Worm (Caenorhabditis elegans): ENCODE measurements around the gene C23H3.2.
"Not testable (repeated sequence)": the region's sequence is repeated elsewhere in the genome, so short reads cannot be mapped to it uniquely, and the experiment has no call there.

The C23H3.2 gene

DNA sequence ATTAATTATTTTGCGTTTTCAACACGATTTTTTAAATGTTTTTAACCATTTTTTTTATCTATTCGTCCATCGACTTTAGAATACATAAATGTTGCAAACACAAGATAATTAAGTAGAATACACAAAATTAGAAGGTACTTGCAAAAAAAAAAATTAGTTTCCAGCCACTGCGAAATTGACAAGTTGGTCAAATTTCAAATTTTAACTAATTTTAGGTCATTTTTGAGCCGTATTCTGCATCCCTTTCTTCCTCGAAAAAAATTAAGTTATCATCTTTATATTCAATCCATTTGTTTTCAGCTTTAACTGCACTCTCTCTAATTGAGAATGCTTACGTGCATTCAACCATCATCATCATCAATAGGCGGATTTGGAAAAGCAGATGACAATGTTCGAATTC is 8.2 kb downstream of the C23H3.2 start, which contains the start of gene egl-26:
Gene egl-26 (plus strand): TSS at position 301 of the 400 bp plus-strand sequence.
- TF ChIP-seq W03F9.2 (tag; optimal IDR thresholded peaks at IDR 0.05) (no peak), him-1 (tag; optimal IDR thresholded peaks at IDR 0.05) (no peak), dao-5 (tag; optimal IDR thresholded peaks at IDR 0.05) (no peak)

DNA sequence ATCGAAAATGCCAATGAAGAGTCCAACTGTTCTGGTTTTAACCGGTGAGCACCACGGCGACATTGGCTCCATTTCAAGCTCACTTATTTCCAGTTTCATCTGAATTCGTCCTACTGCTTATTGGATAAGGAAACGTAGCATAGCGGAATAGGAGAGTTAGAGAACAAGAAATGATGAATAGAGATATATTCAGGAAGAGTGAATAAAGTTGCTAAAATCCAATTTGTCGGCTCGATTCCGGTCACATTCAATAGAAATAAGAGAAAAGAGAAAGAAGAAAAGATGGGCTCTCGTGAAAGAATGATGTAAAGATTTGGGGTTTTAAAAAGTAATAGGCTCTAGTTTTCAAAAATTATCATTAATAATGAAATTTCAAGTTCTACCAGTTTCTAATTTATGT is 12.2 kb downstream of the C23H3.2 start:
- TF ChIP-seq W03F9.2 (tag; optimal IDR thresholded peaks at IDR 0.05) (no peak), him-1 (tag; optimal IDR thresholded peaks at IDR 0.05) (no peak), dao-5 (tag; optimal IDR thresholded peaks at IDR 0.05) (no peak)

DNA sequence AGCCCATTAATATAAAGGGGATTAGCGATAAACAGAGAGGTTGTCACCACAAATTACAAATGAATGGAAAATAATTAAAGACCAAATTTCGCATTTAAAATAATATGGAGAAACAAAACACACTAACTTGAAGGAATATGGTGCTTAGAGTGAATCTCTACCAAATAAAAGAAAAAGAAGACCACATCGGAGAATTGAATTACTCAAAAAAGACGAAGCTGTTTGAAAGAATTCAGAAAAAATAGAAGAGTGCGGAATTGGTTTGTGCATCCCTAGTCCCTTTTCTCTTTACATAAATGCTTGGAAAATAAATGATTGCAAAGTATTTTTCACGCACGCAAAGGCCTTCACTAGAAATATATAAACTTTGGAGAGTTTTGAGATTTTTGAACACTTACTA is 12.8 kb downstream of the C23H3.2 start:
- TF ChIP-seq W03F9.2 (tag; optimal IDR thresholded peaks at IDR 0.05) (no peak), him-1 (tag; optimal IDR thresholded peaks at IDR 0.05) (no peak)

DNA sequence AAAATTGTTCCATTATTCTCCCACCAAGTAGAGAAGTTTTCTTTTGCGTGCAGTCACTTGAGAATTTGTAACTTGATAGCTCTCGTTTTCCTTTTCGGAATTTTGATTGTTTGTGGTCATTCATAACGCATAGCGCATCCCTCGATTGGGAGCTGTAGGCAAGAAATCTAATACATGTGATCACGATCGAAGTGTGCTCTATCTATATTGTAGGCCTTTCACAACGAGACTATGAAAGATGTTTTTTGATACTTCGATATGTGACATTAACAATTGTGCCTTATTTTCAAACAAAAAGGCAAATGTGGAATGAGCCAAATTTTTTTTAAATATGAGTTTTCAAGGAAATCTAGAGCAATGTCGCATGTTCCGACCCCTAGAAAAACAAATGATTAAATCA is 14.7 kb downstream of the C23H3.2 start:
- no peak for TF ChIP-seq dao-5 (tag; optimal IDR thresholded peaks at IDR 0.05)
- TF ChIP-seq W03F9.2 (tag; optimal IDR thresholded peaks at IDR 0.05), result no peak
- no peak for TF ChIP-seq him-1 (tag; optimal IDR thresholded peaks at IDR 0.05)

DNA sequence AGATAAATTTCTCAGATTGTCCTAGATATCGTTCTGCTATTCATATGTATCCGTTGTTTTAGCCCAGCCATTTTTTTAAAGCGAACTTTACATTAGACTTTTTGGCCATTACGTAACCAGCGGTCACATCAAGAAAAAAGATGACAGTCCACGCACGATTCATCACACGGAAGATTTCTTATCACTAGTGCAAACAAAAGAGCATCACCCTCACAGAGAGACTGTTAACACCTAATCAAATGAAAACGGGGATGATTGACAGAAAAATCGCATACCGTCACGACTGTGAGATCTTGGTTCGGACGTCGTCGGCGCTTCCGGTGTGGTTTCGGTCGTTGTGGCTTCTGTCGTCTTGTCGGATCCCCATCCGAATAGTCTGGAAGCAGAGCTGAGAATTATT is 15.5 kb downstream of the C23H3.2 start:
- no peak for TF ChIP-seq dao-5 (tag; optimal IDR thresholded peaks at IDR 0.05)
- no peak for TF ChIP-seq him-1 (tag; optimal IDR thresholded peaks at IDR 0.05)
- TF ChIP-seq W03F9.2 (tag; optimal IDR thresholded peaks at IDR 0.05), result no peak

DNA sequence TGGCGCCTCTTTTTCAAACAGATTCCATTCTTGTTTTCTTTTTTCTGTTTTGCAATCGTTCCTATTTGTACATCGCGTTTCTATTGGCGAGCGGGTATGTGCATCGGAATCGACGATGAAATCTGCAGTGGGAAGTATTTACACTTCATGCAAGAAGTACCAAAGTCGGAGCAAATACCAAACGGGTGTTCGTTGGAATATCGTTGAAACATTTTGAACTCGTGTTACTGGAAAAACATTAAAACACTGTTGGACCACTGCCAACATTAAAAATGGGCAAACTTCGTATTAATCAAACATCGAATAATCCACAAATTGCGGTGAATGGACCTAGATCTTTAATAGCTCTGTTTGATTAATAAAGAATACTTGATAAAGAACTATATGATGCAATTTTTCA is 18.1 kb downstream of the C23H3.2 start, which contains the start of gene C23H3.9:
Gene C23H3.9 (minus strand): TSS at position 101 of the 400 bp plus-strand sequence.
- TF ChIP-seq him-1 (tag; optimal IDR thresholded peaks at IDR 0.05), result no peak
- no peak for TF ChIP-seq dao-5 (tag; optimal IDR thresholded peaks at IDR 0.05)
- no peak for TF ChIP-seq W03F9.2 (tag; optimal IDR thresholded peaks at IDR 0.05)

DNA sequence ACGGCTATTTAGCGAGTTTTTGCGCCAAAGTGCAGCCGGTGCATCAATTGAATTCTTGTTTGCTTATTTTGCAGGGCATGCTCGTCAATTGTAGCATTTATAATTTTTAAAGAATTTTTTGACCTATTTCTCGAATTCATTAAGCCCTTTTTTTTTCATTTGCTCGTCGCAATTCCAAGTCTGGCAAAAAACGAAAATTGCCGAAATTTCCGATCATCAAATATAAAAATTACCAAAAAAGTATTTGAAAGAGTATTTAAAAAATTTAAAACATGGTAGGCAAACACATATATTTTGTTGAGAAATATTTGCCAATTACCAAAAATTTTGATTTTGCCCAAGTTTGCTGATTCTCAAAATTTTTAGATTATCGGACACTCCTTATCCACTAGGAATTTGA is 23.0 kb downstream of the C23H3.2 start, which contains the start of gene C50D2.6:
Gene C50D2.6 (plus strand): TSS at position 301 of the 400 bp plus-strand sequence.
- TF ChIP-seq him-1 (tag; optimal IDR thresholded peaks at IDR 0.05), result no peak
- TF ChIP-seq dao-5 (tag; optimal IDR thresholded peaks at IDR 0.05), result no peak
- TF ChIP-seq W03F9.2 (tag; optimal IDR thresholded peaks at IDR 0.05), result no peak

DNA sequence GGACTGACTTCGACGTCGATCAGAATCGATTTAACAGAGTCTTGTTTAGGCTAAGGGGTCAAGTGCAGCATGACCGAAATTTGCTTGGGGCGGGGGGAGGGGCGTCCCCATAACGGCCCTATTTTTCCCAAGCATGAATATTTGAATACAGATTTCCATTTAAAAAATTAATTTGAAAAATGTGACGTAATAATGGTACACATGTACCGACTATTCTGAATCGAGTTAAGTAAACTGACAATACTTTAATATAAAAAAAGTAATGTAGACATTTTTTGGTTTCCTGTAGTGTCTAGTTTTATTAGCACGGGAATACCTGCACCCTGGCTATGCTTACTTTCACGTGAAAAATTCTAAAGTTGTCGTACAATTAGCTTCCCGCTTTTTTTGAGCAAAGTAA is 25.7 kb downstream of the C23H3.2 start:
- TF ChIP-seq W03F9.2 (tag; optimal IDR thresholded peaks at IDR 0.05), result no peak
- TF ChIP-seq him-1 (tag; optimal IDR thresholded peaks at IDR 0.05), result no peak
- TF ChIP-seq dao-5 (tag; optimal IDR thresholded peaks at IDR 0.05), result no peak

DNA sequence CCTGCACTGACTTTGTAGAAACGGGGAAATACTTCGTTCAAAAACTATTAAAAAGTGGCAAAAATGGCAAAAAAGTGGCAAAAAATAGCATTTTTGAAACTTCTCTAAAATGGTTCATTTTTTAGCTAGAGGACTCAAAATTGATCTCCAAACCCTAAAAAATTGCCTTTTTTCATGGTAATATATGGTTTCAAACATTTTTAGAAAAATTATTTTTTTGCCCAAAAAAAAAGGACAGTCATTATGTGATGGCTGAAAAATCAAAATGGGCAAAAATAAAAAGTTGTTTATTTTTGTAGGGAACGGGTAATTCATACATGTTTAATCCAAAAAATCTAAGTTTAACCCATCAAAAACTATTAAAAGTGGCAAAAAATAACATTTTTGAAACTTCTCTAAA is 26.8 kb downstream of the C23H3.2 start:
- TF ChIP-seq dao-5 (tag; optimal IDR thresholded peaks at IDR 0.05) (no peak), him-1 (tag; optimal IDR thresholded peaks at IDR 0.05) (no peak), W03F9.2 (tag; optimal IDR thresholded peaks at IDR 0.05) (no peak)

DNA sequence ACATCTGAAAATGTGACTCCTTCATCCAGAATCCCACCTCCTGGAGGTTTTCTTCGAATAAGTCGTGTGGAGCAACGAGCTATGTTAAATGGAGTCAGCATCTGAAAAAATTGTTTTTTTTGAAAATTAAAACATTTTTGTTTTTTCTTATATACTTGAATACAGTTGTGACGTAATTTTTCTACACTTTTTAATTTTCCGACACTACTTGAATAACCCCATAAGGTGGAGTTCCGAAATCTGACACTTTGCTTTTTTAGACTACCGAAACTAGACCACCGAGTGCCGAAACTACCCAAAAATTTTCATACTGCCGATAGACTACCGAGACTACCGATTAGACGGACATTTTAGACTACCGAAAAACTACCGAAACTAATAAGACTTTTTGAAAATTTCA is 30.3 kb downstream of the C23H3.2 start, which contains the start of gene mcat-1:
Gene mcat-1 (minus strand): TSS at position 101 of the 400 bp plus-strand sequence.
- TF ChIP-seq him-1 (tag; optimal IDR thresholded peaks at IDR 0.05), result no peak
- TF ChIP-seq W03F9.2 (tag; optimal IDR thresholded peaks at IDR 0.05), result no peak
- TF ChIP-seq dao-5 (tag; optimal IDR thresholded peaks at IDR 0.05), result no peak

DNA sequence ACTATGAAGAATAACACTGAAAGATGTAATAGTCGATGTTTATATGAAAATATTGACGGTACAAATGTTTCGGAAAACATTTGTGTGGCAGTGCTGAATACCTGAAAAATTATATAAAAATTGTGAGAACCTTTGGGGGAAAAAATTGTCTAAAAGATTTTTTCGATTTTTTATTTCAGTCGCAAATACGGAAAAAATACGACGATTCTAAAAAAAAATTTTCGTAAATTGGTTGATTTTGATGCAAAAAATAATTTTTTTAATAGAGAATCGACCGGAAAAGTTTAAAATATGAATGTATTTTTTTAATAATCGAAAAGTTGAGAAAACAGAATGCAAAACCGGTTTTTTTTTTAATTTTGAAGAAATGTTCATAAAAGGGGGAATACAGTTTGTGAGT is 34.1 kb downstream of the C23H3.2 start, which contains the start of gene C50D2.7:
Gene C50D2.7 (minus strand): TSS at position 101 of the 400 bp plus-strand sequence.
- TF ChIP-seq W03F9.2 (tag; optimal IDR thresholded peaks at IDR 0.05), result no peak
- TF ChIP-seq him-1 (tag; optimal IDR thresholded peaks at IDR 0.05), result no peak
- TF ChIP-seq dao-5 (tag; optimal IDR thresholded peaks at IDR 0.05), result no peak

DNA sequence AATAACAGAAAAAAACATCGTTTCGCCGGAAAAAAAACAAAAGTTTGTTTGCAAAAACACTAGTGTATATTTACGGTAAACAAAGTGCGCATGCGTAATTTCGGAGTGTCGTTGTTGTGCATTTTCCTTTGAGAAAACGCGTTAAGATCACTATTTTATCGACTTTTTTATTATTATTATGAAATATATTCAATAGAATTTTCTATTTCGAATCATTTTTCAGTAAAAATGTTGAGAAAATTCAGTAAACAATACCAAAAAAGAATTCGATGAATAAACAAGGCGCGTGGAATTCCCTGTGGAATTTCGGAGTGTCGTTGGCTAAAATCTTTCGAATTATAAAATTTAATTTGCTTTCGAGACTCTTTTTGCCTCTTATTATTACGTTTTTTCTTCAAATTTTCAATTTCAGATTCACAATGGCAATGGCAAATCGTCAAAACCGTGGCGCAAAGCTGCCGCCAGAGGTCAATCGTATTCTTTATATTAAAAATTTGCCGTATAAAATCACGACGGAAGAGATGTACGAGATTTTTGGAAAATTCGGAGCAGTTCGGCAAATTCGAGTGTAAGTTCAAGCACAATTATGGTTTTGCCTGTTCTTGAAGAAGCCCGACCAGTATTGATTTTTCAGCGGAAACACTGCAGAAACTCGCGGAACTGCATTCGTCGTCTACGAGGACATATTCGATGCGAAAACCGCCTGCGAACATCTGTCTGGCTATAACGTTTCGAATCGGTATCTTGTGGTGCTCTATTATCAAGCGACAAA is 37.1 kb downstream of the C23H3.2 start, which contains the start of the genes luc-7L3 and sftb-6:
Gene luc-7L3 (minus strand): TSS at position 36 of the 772 bp plus-strand sequence.
Gene sftb-6 (plus strand): TSS at position 413 of the 772 bp plus-strand sequence.
- TF ChIP-seq dao-5 (tag; optimal IDR thresholded peaks at IDR 0.05) (no peak), W03F9.2 (tag; optimal IDR thresholded peaks at IDR 0.05) (peak; percentile 71), him-1 (tag; optimal IDR thresholded peaks at IDR 0.05) (no peak)

DNA sequence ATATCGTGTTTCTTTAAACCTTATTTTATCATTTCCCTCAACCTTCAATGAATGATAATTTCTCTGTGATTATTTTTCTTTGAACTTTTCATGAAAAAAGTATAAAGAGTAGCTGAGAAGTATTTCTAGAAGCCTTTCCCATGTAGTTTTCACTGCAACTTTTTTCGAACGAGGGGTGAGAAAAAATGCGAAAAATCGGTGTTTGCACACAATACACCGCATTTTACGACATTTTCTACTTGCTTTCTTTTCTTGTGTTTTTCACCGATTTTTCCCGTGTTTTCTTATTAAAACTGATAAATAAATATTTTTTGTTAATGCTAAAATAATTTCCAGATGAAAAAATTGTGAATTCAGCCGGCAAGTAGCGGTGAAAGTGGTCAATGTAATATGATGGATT is 37.8 kb downstream of the C23H3.2 start, which contains the start of gene C50D2.10:
Gene C50D2.10 (plus strand): TSS at position 245 of the 400 bp plus-strand sequence.
- not testable (repeated sequence) for TF ChIP-seq him-1, dao-5, W03F9.2 (tag; optimal IDR thresholded peaks at IDR 0.05)

DNA sequence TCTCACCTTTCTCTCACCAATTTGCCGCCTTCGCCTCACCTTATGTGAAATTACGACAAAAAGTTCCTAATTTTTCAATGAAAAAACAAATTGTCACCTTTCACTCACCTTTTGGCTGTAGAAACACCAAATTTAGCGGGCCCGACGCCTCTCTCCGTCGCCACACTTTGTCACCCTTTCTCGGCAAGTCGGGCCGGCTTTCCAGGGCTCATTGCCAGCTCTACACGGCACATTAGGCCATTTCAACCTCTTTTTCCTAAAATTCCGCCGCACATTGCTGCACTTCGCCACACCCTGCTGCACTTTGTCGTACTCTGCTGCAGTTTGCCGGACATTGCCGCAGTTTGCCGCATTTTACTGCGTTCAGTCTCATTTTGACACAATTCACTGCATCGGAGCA is 40.1 kb downstream of the C23H3.2 start:
- TF ChIP-seq W03F9.2 (tag; optimal IDR thresholded peaks at IDR 0.05) (no peak), him-1 (tag; optimal IDR thresholded peaks at IDR 0.05) (no peak), dao-5 (tag; optimal IDR thresholded peaks at IDR 0.05) (no peak)
